Worm (Caenorhabditis elegans) whole organism, L1 larva: ENCODE data around the gene sir-2.3.

Experiments used
- C04F5.9 ChIP-seq: sonication (generic microtip); optimal IDR thresholded peaks from 2 replicates; lab custom pipeline; 2016; ENCODE audit warnings: missing genetic modification characterization, missing compliant biosample characterization
- C16A3.4 ChIP-seq: fragments of 150-350 bp; optimal IDR thresholded peaks from 2 replicates; lab custom pipeline; 2014; ENCODE audit warnings: missing biosample characterization, missing genetic modification characterization
- Y116A8C.19 ChIP-seq: sonication (generic microtip); optimal IDR thresholded peaks from 2 replicates; lab custom pipeline; 2016; ENCODE audit warnings: missing compliant biosample characterization, missing genetic modification characterization, borderline replicate concordance
- aly-2 ChIP-seq: fragments of 150-350 bp; optimal IDR thresholded peaks from 2 replicates; lab custom pipeline; 2014; ENCODE audit warnings: missing biosample characterization, missing genetic modification characterization
- ama-1 ChIP-seq: fragments of 150-350 bp; optimal IDR thresholded peaks from 2 replicates; lab custom pipeline; 2014
- ceh-63 ChIP-seq: fragments of 200-800 bp; sonication (Bioruptor generic); optimal IDR thresholded peaks from 2 replicates; lab custom pipeline; 2018; ENCODE audit warnings: mild to moderate bottlenecking, missing genetic modification characterization, missing compliant biosample characterization
- ceh-8 ChIP-seq: fragments of 200-800 bp; sonication (Bioruptor generic); optimal IDR thresholded peaks from 2 replicates; lab custom pipeline; 2018; ENCODE audit warnings: mild to moderate bottlenecking, missing genetic modification characterization, moderate library complexity, missing compliant biosample characterization
- ceh-88 ChIP-seq: fragments of 200-800 bp; sonication (Bioruptor generic); IDR thresholded peaks from 2 replicates; pipeline ENCODE4 v1.3.6; 2022; ENCODE audit warnings: missing genetic modification characterization, missing compliant biosample characterization
- ces-1 ChIP-seq: fragments of 150-350 bp; optimal IDR thresholded peaks from 2 replicates; lab custom pipeline; 2014; ENCODE audit warnings: missing biosample characterization, missing genetic modification reagents, missing genetic modification characterization
- efl-1 ChIP-seq, 4 experiments: fragments of 150-350 bp; optimal IDR thresholded peaks in 3 of 4; peaks in 1 of 4; 1 replicate in 1 of 4; 2 replicates in 3 of 4; lab custom pipeline; 2014; ENCODE audit warnings: missing biosample characterization in 2 of 4, missing genetic modification characterization in 2 of 4, missing genetic modification reagents in 2 of 4
- egl-27 ChIP-seq, 2 experiments: fragments of 150-350 bp in 1 of 2; sonication (generic microtip); optimal IDR thresholded peaks; 3 replicates each; lab custom pipeline; 2017 to 2018; ENCODE audit warnings: missing biosample characterization in 2 of 2, missing genetic modification characterization in 2 of 2, missing genetic modification reagents in 2 of 2
- ets-5 ChIP-seq: fragments of 200-800 bp; sonication (Bioruptor generic); IDR thresholded peaks from 2 replicates; pipeline ENCODE4 v1.3.6; 2022; ENCODE audit warnings: missing genetic modification characterization, missing compliant biosample characterization
- fkh-10 ChIP-seq: sonication (generic microtip); optimal IDR thresholded peaks from 2 replicates; lab custom pipeline; 2017; ENCODE audit warnings: missing biosample characterization, missing genetic modification reagents, missing genetic modification characterization
- fkh-4 ChIP-seq: sonication (generic microtip); optimal IDR thresholded peaks from 2 replicates; lab custom pipeline; 2016; ENCODE audit warnings: missing compliant biosample characterization, missing genetic modification characterization, borderline replicate concordance
- grh-1 ChIP-seq: fragments of 200-800 bp; sonication (Bioruptor generic); IDR thresholded peaks from 2 replicates; pipeline ENCODE4 v1.3.6; 2022; ENCODE audit warnings: missing genetic modification reagents, missing genetic modification characterization, missing compliant biosample characterization
- hlh-17 ChIP-seq: fragments of 200-800 bp; sonication (Bioruptor generic); optimal IDR thresholded peaks from 2 replicates; lab custom pipeline; 2018; ENCODE audit warnings: missing genetic modification characterization, mild to moderate bottlenecking, missing compliant biosample characterization, moderate library complexity, borderline replicate concordance
- hlh-4 ChIP-seq: sonication (generic microtip); optimal IDR thresholded peaks from 2 replicates; lab custom pipeline; 2016; ENCODE audit warnings: mild to moderate bottlenecking, missing genetic modification characterization, missing compliant biosample characterization
- hpl-2 ChIP-seq: fragments of 150-350 bp; optimal IDR thresholded peaks from 2 replicates; lab custom pipeline; 2014; ENCODE audit warnings: missing biosample characterization, missing genetic modification reagents, missing genetic modification characterization
- isw-1 ChIP-seq: fragments of 200-800 bp; sonication (Bioruptor generic); IDR thresholded peaks from 2 replicates; pipeline ENCODE4 v1.3.6; 2022; ENCODE audit warnings: missing genetic modification characterization, missing compliant biosample characterization
- jun-1 ChIP-seq: fragments of 150-350 bp; optimal IDR thresholded peaks from 2 replicates; lab custom pipeline; 2014; ENCODE audit warnings: missing biosample characterization, missing genetic modification reagents, missing genetic modification characterization
- lin-13 ChIP-seq: fragments of 150-350 bp; optimal IDR thresholded peaks from 2 replicates; lab custom pipeline; 2014; ENCODE audit warnings: missing biosample characterization, missing genetic modification reagents, missing genetic modification characterization
- lin-14 ChIP-seq: fragments of 200-800 bp; sonication (Bioruptor generic); optimal IDR thresholded peaks from 2 replicates; lab custom pipeline; 2018; ENCODE audit warnings: mild to moderate bottlenecking, missing genetic modification characterization, moderate library complexity, missing compliant biosample characterization
- lir-3 ChIP-seq: sonication (generic microtip); optimal IDR thresholded peaks from 2 replicates; lab custom pipeline; 2016; ENCODE audit warnings: mild to moderate bottlenecking, missing genetic modification characterization, moderate library complexity, missing compliant biosample characterization; ENCODE audit not compliant: poor library complexity
- lsy-2 ChIP-seq, 2 experiments: fragments of 150-350 bp; optimal IDR thresholded peaks; 2 replicates each; lab custom pipeline; 2014; ENCODE audit warnings: missing biosample characterization in 2 of 2, missing genetic modification characterization in 2 of 2
- mef-2 ChIP-seq: fragments of 150-350 bp; optimal IDR thresholded peaks from 2 replicates; lab custom pipeline; 2014; ENCODE audit warnings: missing biosample characterization, missing genetic modification characterization
- mep-1 ChIP-seq: fragments of 150-350 bp; optimal IDR thresholded peaks from 2 replicates; lab custom pipeline; 2014; ENCODE audit warnings: missing biosample characterization, missing genetic modification characterization
- nhr-19 ChIP-seq: fragments of 200-800 bp; sonication (Bioruptor generic); conservative IDR thresholded peaks from 2 replicates; pipeline ENCODE4 v1.3.6; 2022; ENCODE audit warnings: missing genetic modification characterization, missing compliant biosample characterization
- nhr-20 ChIP-seq: sonication (generic microtip); optimal IDR thresholded peaks from 2 replicates; lab custom pipeline; 2016; ENCODE audit warnings: mild to moderate bottlenecking, missing genetic modification characterization, missing compliant biosample characterization
- nhr-237 ChIP-seq: fragments of 150-350 bp; optimal IDR thresholded peaks from 2 replicates; lab custom pipeline; 2014; ENCODE audit warnings: missing biosample characterization, missing genetic modification characterization
- nhr-28 ChIP-seq: fragments of 150-350 bp; optimal IDR thresholded peaks from 2 replicates; lab custom pipeline; 2014; ENCODE audit warnings: missing biosample characterization, missing genetic modification characterization
- nhr-71 ChIP-seq: sonication (generic microtip); optimal IDR thresholded peaks from 2 replicates; lab custom pipeline; 2016; ENCODE audit warnings: mild to moderate bottlenecking, missing genetic modification characterization, moderate library complexity, missing compliant biosample characterization
- nhr-84 ChIP-seq: sonication (generic microtip); optimal IDR thresholded peaks from 2 replicates; lab custom pipeline; 2017; ENCODE audit warnings: missing biosample characterization, missing genetic modification characterization
- nhr-90 ChIP-seq: sonication (generic microtip); optimal IDR thresholded peaks from 2 replicates; lab custom pipeline; 2016; ENCODE audit warnings: mild to moderate bottlenecking, missing genetic modification characterization, missing compliant biosample characterization; ENCODE audit not compliant: poor library complexity
- pqm-1 ChIP-seq: sonication (generic microtip); optimal IDR thresholded peaks from 3 replicates; lab custom pipeline; 2017; ENCODE audit warnings: missing biosample characterization, missing genetic modification characterization
- rnt-1 ChIP-seq: sonication (generic microtip); optimal IDR thresholded peaks from 2 replicates; lab custom pipeline; 2016; ENCODE audit warnings: mild to moderate bottlenecking, missing genetic modification characterization, moderate library complexity, missing compliant biosample characterization
- skn-1 ChIP-seq: fragments of 150-350 bp; optimal IDR thresholded peaks from 2 replicates; lab custom pipeline; 2014; ENCODE audit warnings: missing biosample characterization, missing genetic modification characterization
- snu-23 ChIP-seq: sonication (generic microtip); optimal IDR thresholded peaks from 2 replicates; lab custom pipeline; 2016; ENCODE audit warnings: missing genetic modification characterization, missing compliant biosample characterization
- sptf-1 ChIP-seq: fragments of 150-350 bp; optimal IDR thresholded peaks from 2 replicates; lab custom pipeline; 2014; ENCODE audit warnings: missing biosample characterization, missing genetic modification characterization
- sup-37 ChIP-seq: fragments of 200-800 bp; sonication (Bioruptor generic); optimal IDR thresholded peaks from 2 replicates; lab custom pipeline; 2018; ENCODE audit warnings: mild to moderate bottlenecking, missing genetic modification characterization, missing compliant biosample characterization
- swsn-7 ChIP-seq: sonication (generic microtip); optimal IDR thresholded peaks from 2 replicates; lab custom pipeline; 2016; ENCODE audit warnings: missing genetic modification characterization, missing compliant biosample characterization
- tlp-1 ChIP-seq: fragments of 150-350 bp; optimal IDR thresholded peaks from 2 replicates; lab custom pipeline; 2014; ENCODE audit warnings: missing biosample characterization, missing genetic modification characterization
- unc-30 ChIP-seq: sonication (generic microtip); optimal IDR thresholded peaks from 2 replicates; lab custom pipeline; 2017; ENCODE audit warnings: missing biosample characterization, missing genetic modification characterization
- unc-86 ChIP-seq: sonication (generic microtip); optimal IDR thresholded peaks from 2 replicates; lab custom pipeline; 2016; ENCODE audit warnings: missing genetic modification characterization, missing compliant biosample characterization
- unc-98 ChIP-seq: fragments of 200-800 bp; sonication (Bioruptor generic); IDR thresholded peaks from 2 replicates; pipeline ENCODE4 v1.3.6; 2022; ENCODE audit warnings: missing genetic modification characterization, missing compliant biosample characterization
- zip-4 ChIP-seq: fragments of 200-800 bp; sonication (Bioruptor generic); optimal IDR thresholded peaks from 2 replicates; lab custom pipeline; 2018; ENCODE audit warnings: mild to moderate bottlenecking, missing genetic modification characterization, moderate library complexity, missing compliant biosample characterization

Gene sir-2.3

ce11 chrX:13353530-13353929 is 22.0 kb downstream of the sir-2.3 start (continued):
- TF ChIP-seq sptf-1 (tag; lab: Kevin White, UChicago) (no peak), mef-2 (tag; lab: Kevin White, UChicago) (peak; percentile 2), fkh-10 (GFP tag; lab: Kevin White, UChicago) (no peak), Y116A8C.19 (tag; lab: Kevin White, UChicago) (no peak), unc-30 (no peak), fkh-4 (no peak), nhr-90 (peak; percentile 88), tlp-1 (tag; lab: Kevin White, UChicago) (no peak), unc-98 (GFP tag; lab: Robert Waterston, UW) (no peak), lir-3 (tag; lab: Kevin White, UChicago) (peak; percentile 17), rnt-1 (peak; percentile 46), isw-1 (GFP tag; lab: Robert Waterston, UW) (no peak), mep-1 (tag; lab: Kevin White, UChicago) (peak; percentile 65), swsn-7 (tag; lab: Kevin White, UChicago) (peak; percentile 42), ets-5 (GFP tag; lab: Robert Waterston, UW) (no peak), nhr-20 (peak; percentile 99), unc-86 (tag; lab: Kevin White, UChicago) (no peak), jun-1 (tag; lab: Kevin White, UChicago) (peak; percentile 67), lin-14 (GFP tag; lab: Kevin White, UChicago) (peak; percentile 92), ama-1 (lab: Kevin White, UChicago) (no peak), sup-37 (GFP tag; lab: Kevin White, UChicago) (peak; percentile 48), skn-1 (no peak), efl-1 (optimal IDR thresholded peaks at IDR 0.05; lab: Kevin White, UChicago) (peak in 1 of 2 experiments; percentile 9), efl-1 (GFP tag; optimal IDR thresholded peaks at IDR 0.05 in 1 of 2; lab: Kevin White, UChicago) (peak in 1 of 2 experiments; percentile 93), nhr-237 (peak; percentile 15), hlh-17 (GFP tag; lab: Kevin White, UChicago) (no peak), grh-1 (peak; percentile 77), snu-23 (GFP tag; lab: Kevin White, UChicago) (peak; percentile 88), pqm-1 (tag; lab: Kevin White, UChicago) (no peak), hlh-4 (tag; lab: Kevin White, UChicago) (no peak), ceh-88 (GFP tag; lab: Robert Waterston, UW) (no peak), egl-27 (tag; optimal IDR thresholded peaks at IDR 0.05; lab: Kevin White, UChicago) (peak; percentile 55 to 77), nhr-28 (tag; lab: Kevin White, UChicago) (no peak), aly-2 (no peak), ceh-63 (GFP tag; lab: Kevin White, UChicago) (no peak), zip-4 (GFP tag; lab: Kevin White, UChicago) (no peak), ces-1 (GFP tag; lab: Kevin White, UChicago) (no peak), C16A3.4 (tag; lab: Kevin White, UChicago) (peak; percentile 75), ceh-8 (GFP tag; lab: Kevin White, UChicago) (no peak), nhr-84 (no peak), nhr-19 (GFP tag; lab: Robert Waterston, UW) (peak; percentile 98), lin-13 (GFP tag; lab: Kevin White, UChicago) (peak; percentile 38), nhr-71 (tag; lab: Kevin White, UChicago) (peak; percentile 92), hpl-2 (no peak), lsy-2 (tag; optimal IDR thresholded peaks at IDR 0.05; lab: Kevin White, UChicago) (peak; percentile 36 to 79), C04F5.9 (no peak)
